Worm (Caenorhabditis elegans) whole organism, young adult: Measurements from ENCODE around the gene F14F9.6.

Experiments
- C06A6.2 ChIP-seq: fragments of 200-800 bp; sonication (Bioruptor generic); conservative IDR thresholded peaks from 2 replicates; pipeline ENCODE4 v1.3.6; 2022; ENCODE audit warnings: missing genetic modification characterization, missing compliant biosample characterization
- T26A5.8 ChIP-seq: sonication (generic microtip); optimal IDR thresholded peaks from 2 replicates; lab custom pipeline; 2016; ENCODE audit warnings: missing genetic modification characterization, missing compliant biosample characterization
- ama-1 ChIP-seq, 3 experiments: fragments of 150-350 bp in 1 of 3; sonication (generic microtip) in 2 of 3; optimal IDR thresholded peaks; 2 replicates each; lab custom pipeline; 2014 to 2018; ENCODE audit warnings: missing biosample characterization in 2 of 3, missing genetic modification characterization in 2 of 3, missing genetic modification reagents in 2 of 3
- ccch-3 ChIP-seq: fragments of 200-800 bp; sonication (Bioruptor generic); optimal IDR thresholded peaks from 2 replicates; lab custom pipeline; 2018; ENCODE audit warnings: mild to moderate bottlenecking, missing genetic modification characterization, missing compliant biosample characterization
- ceh-58 ChIP-seq: fragments of 200-800 bp; sonication (Bioruptor generic); IDR thresholded peaks from 2 replicates; pipeline ENCODE4 v1.3.6; 2022; ENCODE audit warnings: missing genetic modification characterization, missing compliant biosample characterization
- lir-1 ChIP-seq: fragments of 200-800 bp; sonication (Bioruptor generic); conservative IDR thresholded peaks from 2 replicates; pipeline ENCODE4 v1.3.6; 2022; ENCODE audit warnings: missing genetic modification reagents, missing genetic modification characterization, missing compliant biosample characterization
- madf-8 ChIP-seq: fragments of 200-800 bp; sonication (Bioruptor generic); conservative IDR thresholded peaks from 2 replicates; pipeline ENCODE4 v1.3.6; 2022; ENCODE audit warnings: missing genetic modification reagents, missing genetic modification characterization, missing compliant biosample characterization

- TF ChIP-seq C06A6.2 (GFP tag; lab: Robert Waterston, UW) (no peak), lir-1 (GFP tag; lab: Robert Waterston, UW) (no peak), madf-8 (no peak), T26A5.8 (tag; lab: Kevin White, UChicago) (no peak), ceh-58 (no peak), ama-1 (optimal IDR thresholded peaks at IDR 0.05; lab: Kevin White, UChicago) (no peak), ama-1 (GFP tag; optimal IDR thresholded peaks at IDR 0.05; lab: Kevin White, UChicago) (no peak), ccch-3 (GFP tag; lab: Kevin White, UChicago) (no peak)
Observed at ce11 chrV:5181612-5182011, 35.3 kb upstream of the F14F9.6 start, which contains the start of gene C03A7.2.
